Worm (Caenorhabditis elegans): Measurements from ENCODE around the gene ntp-1.
A peak's percentile ranks its signal among the peaks of the same experiment; 100 is the strongest.

ntp-1 gene

ce11 chrIV:7789521-7789949 is 5.1 kb downstream of the ntp-1 start, which contains the start of gene imp-3 (continued):
- TF ChIP-seq hrde-1 (tag; optimal IDR thresholded peaks at IDR 0.05; ENCODE audit: borderline replicate concordance) (peak; percentile 70), snpc-3.4 (tag; optimal IDR thresholded peaks at IDR 0.05) (peak; percentile 22), nhr-80 (tag; optimal IDR thresholded peaks at IDR 0.05) (peak; percentile 22), nhr-90 (tag; optimal IDR thresholded peaks at IDR 0.05) (no peak), gei-17 (GFP tag; optimal IDR thresholded peaks at IDR 0.05) (peak; percentile 1), zfh-2 (GFP tag; conservative IDR thresholded peaks at IDR 0.05) (no peak), snpc-4 (GFP tag; optimal IDR thresholded peaks at IDR 0.05) (no peak), snpc-4 (tag; optimal IDR thresholded peaks at IDR 0.05) (peak in 2 of 4 experiments; percentile 27 to 44), cebp-2 (GFP tag; IDR thresholded peaks at IDR 0.05) (no peak), F52B5.7 (tag; optimal IDR thresholded peaks at IDR 0.05) (peak; percentile 84), Y53F4B.3 (GFP tag; IDR thresholded peaks at IDR 0.05) (no peak), zim-3 (tag; optimal IDR thresholded peaks at IDR 0.05) (peak; percentile 66), hsf-1 (GFP tag; IDR thresholded peaks at IDR 0.05) (peak; percentile 75), unc-130 (GFP tag; optimal IDR thresholded peaks at IDR 0.05) (peak; percentile 11), pha-4 (tag; optimal IDR thresholded peaks at IDR 0.05) (peak; percentile 71), let-526 (GFP tag; IDR thresholded peaks at IDR 0.05) (no peak), Y56A3A.18 (GFP tag; IDR thresholded peaks at IDR 0.05) (peak; percentile 56; the same call in 1 of the 2 replicates), madf-8 (GFP tag; conservative IDR thresholded peaks at IDR 0.05) (0 out of 2 replicates have a peak, but pooled peaks have one; percentile 10), ama-1 (optimal IDR thresholded peaks at IDR 0.05) (peak; percentile 95), ama-1 (GFP tag; optimal IDR thresholded peaks at IDR 0.05) (peak; percentile 51 to 81), lir-1 (GFP tag; conservative IDR thresholded peaks at IDR 0.05) (0 out of 2 replicates have a peak, but pooled peaks have one; percentile 22), unc-62 (GFP tag; optimal IDR thresholded peaks at IDR 0.05) (no peak)

- TF ChIP-seq lin-35 (GFP tag; optimal IDR thresholded peaks at IDR 0.05): peak in 1 of 3 experiments; percentile 62
- TF ChIP-seq Y56A3A.18 (GFP tag; IDR thresholded peaks at IDR 0.05): no peak
- peak; percentile 39 for TF ChIP-seq F49E8.2 (tag; optimal IDR thresholded peaks at IDR 0.05; ENCODE audit: insufficient read depth)
- peak; percentile 19 for TF ChIP-seq attf-5 (GFP tag; optimal IDR thresholded peaks at IDR 0.05)
- peak; percentile 16 for TF ChIP-seq tbp1 (GFP tag; optimal IDR thresholded peaks at IDR 0.05)
- no peak for TF ChIP-seq T07F8.4 (tag; optimal IDR thresholded peaks at IDR 0.05)
- peak; percentile 93 for TF ChIP-seq mcd-1 (GFP tag; IDR thresholded peaks at IDR 0.05)
- TF ChIP-seq ceh-27 (GFP tag; optimal IDR thresholded peaks at IDR 0.05): peak; percentile 1
- TF ChIP-seq B0336.3 (GFP tag; IDR thresholded peaks at IDR 0.05): 0 out of 2 replicates have a peak, but pooled peaks have one; percentile 39
- TF ChIP-seq F23B12.7 (tag; optimal IDR thresholded peaks at IDR 0.05; ENCODE audit: insufficient read depth): peak; percentile 28
- no peak for TF ChIP-seq mes-4 (tag; optimal IDR thresholded peaks at IDR 0.05)
- TF ChIP-seq ZK185.1 (tag; optimal IDR thresholded peaks at IDR 0.05; ENCODE audit: poor library complexity, severe bottlenecking): peak; percentile 35
- TF ChIP-seq snpc-4 (GFP tag; optimal IDR thresholded peaks at IDR 0.05): no peak
- TF ChIP-seq snpc-4 (tag; optimal IDR thresholded peaks at IDR 0.05): peak in 2 of 4 experiments; percentile 19 to 42
- TF ChIP-seq dox-1 (GFP tag; IDR thresholded peaks at IDR 0.05): 0 out of 2 replicates have a peak, but pooled peaks have one; percentile 26
- TF ChIP-seq snpc-1.3 (tag; optimal IDR thresholded peaks at IDR 0.05; ENCODE audit: insufficient read depth): peak; percentile 58
- peak; percentile 50; the same call in 1 of the 2 replicates for TF ChIP-seq ekl-4 (GFP tag; IDR thresholded peaks at IDR 0.05)
- no peak for TF ChIP-seq repo-1 (tag; optimal IDR thresholded peaks at IDR 0.05)
- 0 out of 2 replicates have a peak, but pooled peaks have one; percentile 6 for TF ChIP-seq hmg-1.2 (GFP tag; IDR thresholded peaks at IDR 0.05)
- peak; percentile 41 for TF ChIP-seq lin-40 (tag; optimal IDR thresholded peaks at IDR 0.05)
- no peak for TF ChIP-seq Y53G8AR.9 (GFP tag; conservative IDR thresholded peaks at IDR 0.05)
- peak; percentile 47; the same call in 1 of the 2 replicates for TF ChIP-seq F33H1.4 (GFP tag; IDR thresholded peaks at IDR 0.05)
- TF ChIP-seq mxl-1 (tag; optimal IDR thresholded peaks at IDR 0.05): no peak
- TF ChIP-seq madf-6 (GFP tag; IDR thresholded peaks at IDR 0.05): peak; percentile 59
- TF ChIP-seq lsl-1 (GFP tag; optimal IDR thresholded peaks at IDR 0.05): peak; percentile 19
- no peak for TF ChIP-seq let-526 (GFP tag; IDR thresholded peaks at IDR 0.05)
- 0 out of 2 replicates have a peak, but pooled peaks have one; percentile 30 for TF ChIP-seq pbrm-1 (GFP tag; IDR thresholded peaks at IDR 0.05)
Observed at ce11 chrIV:7785506-7786065, 9.0 kb downstream of the ntp-1 start, which contains the start of gene tag-322. tag-322 (minus strand) TSS chrIV:7785556.
